Worm (Caenorhabditis elegans) whole organism, L4 larva: ENCODE measurements around the gene T12A7.10.
A peak's percentile ranks its signal among the peaks of the same experiment; 100 is the strongest.

ENCODE experiments used
- F26F4.8 ChIP-seq: fragments of 200-800 bp; sonication (Bioruptor generic); conservative IDR thresholded peaks from 2 replicates; pipeline ENCODE4 v1.3.6; 2022; ENCODE audit warnings: missing genetic modification characterization, missing compliant biosample characterization
- F44E2.7 ChIP-seq: fragments of 200-800 bp; sonication (Bioruptor generic); IDR thresholded peaks from 2 replicates; pipeline ENCODE4 v2.1.2; 2022; ENCODE audit warnings: missing genetic modification characterization, missing compliant biosample characterization
- F49E8.2 ChIP-seq: sonication (generic microtip); optimal IDR thresholded peaks from 2 replicates; lab custom pipeline; 2016; ENCODE audit warnings: missing compliant biosample characterization, mild to moderate bottlenecking, missing genetic modification characterization, borderline replicate concordance
- T26A8.4 ChIP-seq: fragments of 200-800 bp; sonication (Bioruptor generic); IDR thresholded peaks from 2 replicates; pipeline ENCODE4 v1.3.6; 2022; ENCODE audit warnings: missing genetic modification characterization, missing compliant biosample characterization
- ZK337.2 ChIP-seq: fragments of 200-800 bp; sonication (Bioruptor generic); IDR thresholded peaks from 2 replicates; pipeline ENCODE4 v1.3.6; 2022; ENCODE audit warnings: missing genetic modification reagents, missing genetic modification characterization, missing compliant biosample characterization
- aha-1 ChIP-seq: fragments of 150-350 bp; peaks from one replicate; lab custom pipeline; 2014; ENCODE audit warnings: missing biosample characterization, missing genetic modification characterization
- aly-2 ChIP-seq: sonication (generic microtip); optimal IDR thresholded peaks from 2 replicates; lab custom pipeline; 2018; ENCODE audit warnings: missing biosample characterization, missing genetic modification characterization
- ama-1 ChIP-seq: fragments of 150-350 bp; optimal IDR thresholded peaks from 2 replicates; lab custom pipeline; 2014; ENCODE audit warnings: inconsistent platforms, mixed read lengths
- arid-1 ChIP-seq: fragments of 200-800 bp; sonication (Bioruptor generic); conservative IDR thresholded peaks from 2 replicates; pipeline ENCODE4 v1.3.6; 2022; ENCODE audit warnings: missing genetic modification reagents, missing genetic modification characterization, missing compliant biosample characterization
- ceh-62 ChIP-seq: sonication (generic microtip); optimal IDR thresholded peaks from 2 replicates; lab custom pipeline; 2017; ENCODE audit warnings: missing biosample characterization, missing genetic modification characterization
- ctbp-1 ChIP-seq: fragments of 200-800 bp; sonication (Bioruptor generic); IDR thresholded peaks from 2 replicates; pipeline ENCODE4 v1.3.6; 2022; ENCODE audit warnings: missing genetic modification reagents, missing genetic modification characterization, missing compliant biosample characterization
- daf-12 ChIP-seq: fragments of 150-350 bp; optimal IDR thresholded peaks from 2 replicates; lab custom pipeline; 2014; ENCODE audit warnings: missing biosample characterization, missing genetic modification reagents, missing genetic modification characterization
- daf-16 ChIP-seq, 3 experiments: sonication (generic microtip); optimal IDR thresholded peaks; 2 replicates each; lab custom pipeline; 2016 to 2017; ENCODE audit warnings: missing genetic modification characterization in 3 of 3, missing genetic modification reagents in 3 of 3, mild to moderate bottlenecking in 2 of 3, missing compliant biosample characterization in 2 of 3, missing biosample characterization in 1 of 3, moderate library complexity in 1 of 3
- daf-8 ChIP-seq: fragments of 200-800 bp; sonication (Bioruptor generic); IDR thresholded peaks from 2 replicates; pipeline ENCODE4 v1.3.6; 2022; ENCODE audit warnings: missing genetic modification characterization, missing compliant biosample characterization
- dmd-8 ChIP-seq: fragments of 200-800 bp; sonication (Bioruptor generic); IDR thresholded peaks from 2 replicates; pipeline ENCODE4 v1.3.6; 2022; ENCODE audit warnings: missing genetic modification characterization, missing compliant biosample characterization
- duxl-1 ChIP-seq: sonication (generic microtip); optimal IDR thresholded peaks from 2 replicates; lab custom pipeline; 2016; ENCODE audit warnings: mild to moderate bottlenecking, missing genetic modification characterization, moderate library complexity, missing compliant biosample characterization; ENCODE audit not compliant: poor library complexity
- egl-27 ChIP-seq: sonication (generic microtip); optimal IDR thresholded peaks from 3 replicates; lab custom pipeline; 2017; ENCODE audit warnings: missing biosample characterization, missing genetic modification reagents, missing genetic modification characterization
- egl-43 ChIP-seq: fragments of 200-800 bp; sonication (Bioruptor generic); IDR thresholded peaks from 2 replicates; pipeline ENCODE4 v1.3.6; 2022; ENCODE audit warnings: missing genetic modification reagents, missing genetic modification characterization, missing compliant biosample characterization
- fkh-10 ChIP-seq: fragments of 150-350 bp; optimal IDR thresholded peaks from 2 replicates; lab custom pipeline; 2014; ENCODE audit warnings: missing biosample characterization, missing genetic modification reagents, missing genetic modification characterization
- hif-1 ChIP-seq, 2 experiments: sonication (generic microtip); optimal IDR thresholded peaks; 2 replicates each; lab custom pipeline; 2016 to 2017; ENCODE audit warnings: missing compliant biosample characterization in 2 of 2, missing genetic modification characterization in 2 of 2, missing genetic modification reagents in 2 of 2, missing genotype in 2 of 2, mild to moderate bottlenecking in 1 of 2
- hlh-11 ChIP-seq: fragments of 200-800 bp; sonication (Bioruptor generic); optimal IDR thresholded peaks from 2 replicates; lab custom pipeline; 2018; ENCODE audit warnings: mild to moderate bottlenecking, missing genetic modification characterization, missing compliant biosample characterization
- hlh-30 ChIP-seq: sonication (generic microtip); optimal IDR thresholded peaks from 2 replicates; lab custom pipeline; 2017; ENCODE audit warnings: antibody characterized with exemption, mild to moderate bottlenecking, missing genetic modification characterization, missing compliant biosample characterization; ENCODE audit not compliant: insufficient read depth
- lim-7 ChIP-seq: fragments of 200-800 bp; sonication (Bioruptor generic); IDR thresholded peaks from 2 replicates; pipeline ENCODE4 v1.3.6; 2022; ENCODE audit warnings: missing genetic modification characterization, missing compliant biosample characterization
- lin-1 ChIP-seq: fragments of 200-800 bp; sonication (Bioruptor generic); IDR thresholded peaks from 2 replicates; pipeline ENCODE4 v1.3.6; 2022; ENCODE audit warnings: missing genetic modification reagents, missing genetic modification characterization, missing compliant biosample characterization
- lin-15B ChIP-seq: fragments of 150-350 bp; sonication (generic microtip); optimal IDR thresholded peaks from 3 replicates; lab custom pipeline; 2014; ENCODE audit warnings: missing biosample characterization, missing genetic modification characterization
- lin-39 ChIP-seq: fragments of 150-350 bp; optimal IDR thresholded peaks from 2 replicates; lab custom pipeline; 2014; ENCODE audit warnings: missing biosample characterization, missing genetic modification reagents, missing genetic modification characterization
- lsy-2 ChIP-seq, 2 experiments: fragments of 150-350 bp in 1 of 2; sonication (generic microtip) in 1 of 2; optimal IDR thresholded peaks; 2 replicates each; lab custom pipeline; 2014 to 2017; ENCODE audit warnings: missing biosample characterization in 2 of 2, missing genetic modification characterization in 2 of 2
- nhr-10 ChIP-seq: fragments of 150-350 bp; optimal IDR thresholded peaks from 2 replicates; lab custom pipeline; 2014; ENCODE audit warnings: missing biosample characterization, missing genetic modification characterization
- nhr-102 ChIP-seq: sonication (generic microtip); optimal IDR thresholded peaks from 2 replicates; lab custom pipeline; 2016; ENCODE audit warnings: mild to moderate bottlenecking, missing genetic modification characterization, moderate library complexity, missing compliant biosample characterization
- nhr-11 ChIP-seq: fragments of 150-350 bp; optimal IDR thresholded peaks from 2 replicates; lab custom pipeline; 2014; ENCODE audit warnings: missing biosample characterization, missing genetic modification characterization
- nhr-111 ChIP-seq: fragments of 200-800 bp; sonication (Bioruptor generic); optimal IDR thresholded peaks from 2 replicates; lab custom pipeline; 2018; ENCODE audit warnings: mild to moderate bottlenecking, missing genetic modification characterization, missing compliant biosample characterization
- nhr-28 ChIP-seq: fragments of 150-350 bp; optimal IDR thresholded peaks from 2 replicates; lab custom pipeline; 2014; ENCODE audit warnings: missing biosample characterization, missing genetic modification characterization
- nhr-41 ChIP-seq: fragments of 200-800 bp; sonication (Bioruptor generic); IDR thresholded peaks from 2 replicates; pipeline ENCODE4 v1.3.6; 2022; ENCODE audit warnings: missing genetic modification reagents, missing genetic modification characterization, missing compliant biosample characterization
- pha-4 ChIP-seq, 2 experiments: fragments of 150-350 bp in 1 of 2; fragments of 200-800 bp in 1 of 2; sonication (Bioruptor generic) in 1 of 2; IDR thresholded peaks in 1 of 2; optimal IDR thresholded peaks in 1 of 2; 2 replicates each; pipeline versions ENCODE4 v1.3.6 to Lab custom; 2014 to 2022; ENCODE audit warnings: missing genetic modification characterization in 2 of 2, missing genetic modification reagents in 2 of 2, missing biosample characterization in 1 of 2, missing compliant biosample characterization in 1 of 2
- rbr-2 ChIP-seq: sonication (generic microtip); optimal IDR thresholded peaks from 2 replicates; lab custom pipeline; 2016; ENCODE audit warnings: missing genotype, missing genetic modification characterization, missing compliant biosample characterization
- spr-1 ChIP-seq: sonication (generic microtip); optimal IDR thresholded peaks from 2 replicates; lab custom pipeline; 2016; ENCODE audit warnings: mild to moderate bottlenecking, missing genetic modification characterization, missing compliant biosample characterization
- spr-3 ChIP-seq: fragments of 200-800 bp; sonication (Bioruptor generic); optimal IDR thresholded peaks from 2 replicates; lab custom pipeline; 2018; ENCODE audit warnings: mild to moderate bottlenecking, missing genetic modification characterization, missing compliant biosample characterization
- tra-1 ChIP-seq: fragments of 200-800 bp; sonication (Bioruptor generic); IDR thresholded peaks from 2 replicates; pipeline ENCODE4 v1.3.6; 2022; ENCODE audit warnings: missing genetic modification reagents, missing genetic modification characterization, missing compliant biosample characterization
- unc-39 ChIP-seq: sonication (generic microtip); optimal IDR thresholded peaks from 2 replicates; lab custom pipeline; 2017; ENCODE audit warnings: missing biosample characterization, missing genetic modification characterization
- unc-62 ChIP-seq, 3 experiments: fragments of 150-350 bp in 1 of 3; sonication (generic microtip); optimal IDR thresholded peaks in 2 of 3; peaks in 1 of 3; 1 replicate in 1 of 3; 2 replicates in 2 of 3; lab custom pipeline; 2014 to 2017; ENCODE audit warnings: missing biosample characterization in 3 of 3, missing genetic modification characterization in 3 of 3, missing genetic modification reagents in 3 of 3, missing genotype in 1 of 3
- zag-1 ChIP-seq: fragments of 150-350 bp; optimal IDR thresholded peaks from 2 replicates; lab custom pipeline; 2014; ENCODE audit warnings: missing biosample characterization, missing genetic modification characterization
- zfp-2 ChIP-seq: sonication (generic microtip); optimal IDR thresholded peaks from 2 replicates; lab custom pipeline; 2016; ENCODE audit warnings: mild to moderate bottlenecking, missing genetic modification characterization, missing compliant biosample characterization
- zip-11 ChIP-seq: fragments of 200-800 bp; sonication (Bioruptor generic); IDR thresholded peaks from 2 replicates; pipeline ENCODE4 v1.3.6; 2022; ENCODE audit warnings: missing genetic modification characterization, missing compliant biosample characterization

The T12A7.10 gene

ce11 chrIV:11755907-11756306 is 1.0 kb upstream of the T12A7.10 start, which contains the start of gene T12A7.9:
Gene T12A7.9 (minus strand): TSS chrIV:11756007.
- TF ChIP-seq ZK337.2 (GFP tag; lab: Robert Waterston, UW) (no peak), pha-4 (GFP tag; IDR thresholded peaks at IDR 0.05; lab: Robert Waterston, UW) (0 out of 2 replicates have a peak, but pooled peaks have one; percentile 8), pha-4 (tag; optimal IDR thresholded peaks at IDR 0.05; lab: Kevin White, UChicago) (no peak), lin-15B (tag; lab: Kevin White, UChicago) (no peak), daf-8 (no peak), nhr-111 (peak; percentile 7)

ce11 chrIV:11754328-11754727 is 575 bp downstream of the T12A7.10 start, which contains the start of gene scl-18:
Gene scl-18 (minus strand): TSS chrIV:11754428.
- TF ChIP-seq aha-1 (tag; lab: Kevin White, UChicago) (no peak), spr-1 (tag; lab: Kevin White, UChicago) (no peak)

- TF ChIP-seq daf-16 (GFP tag; optimal IDR thresholded peaks at IDR 0.05; lab: Kevin White, UChicago) (peak in 1 of 2 experiments; percentile 5), daf-16 (tag; optimal IDR thresholded peaks at IDR 0.05; lab: Kevin White, UChicago) (no peak), lin-39 (no peak), fkh-10 (GFP tag; lab: Kevin White, UChicago) (no peak), nhr-11 (tag; lab: Kevin White, UChicago) (peak; percentile 92), rbr-2 (tag; lab: Kevin White, UChicago) (no peak), lim-7 (GFP tag; lab: Robert Waterston, UW) (no peak), unc-62 (GFP tag; optimal IDR thresholded peaks at IDR 0.05 in 1 of 2; lab: Kevin White, UChicago) (peak in 1 of 2 experiments; percentile 57), unc-62 (tag; optimal IDR thresholded peaks at IDR 0.05; lab: Kevin White, UChicago) (no peak), hif-1 (tag; optimal IDR thresholded peaks at IDR 0.05; lab: Kevin White, UChicago) (peak in 1 of 2 experiments; percentile 5), T26A8.4 (GFP tag; lab: Robert Waterston, UW) (no peak), arid-1 (GFP tag; lab: Robert Waterston, UW) (no peak), hlh-30 (tag; lab: Kevin White, UChicago) (peak; percentile 3), nhr-28 (peak; percentile 6), hlh-11 (peak; percentile 32), duxl-1 (tag; lab: Kevin White, UChicago) (no peak), zag-1 (tag; lab: Kevin White, UChicago) (no peak), unc-39 (no peak), ceh-62 (no peak), lin-1 (no peak)
Measured at ce11 chrIV:11748852-11749251, 6.1 kb downstream of the T12A7.10 start, which contains the start of gene T12A7.6. Gene T12A7.6 (plus strand): TSS chrIV:11749220.

- no peak for TF ChIP-seq nhr-102
- TF ChIP-seq nhr-28: peak; percentile 30
Measured at ce11 chrIV:11745340-11745739, 9.6 kb downstream of the T12A7.10 start, which contains the start of gene gem-4. Gene gem-4 (plus strand): TSS chrIV:11745640.

- TF ChIP-seq egl-43: no peak
- TF ChIP-seq aly-2 (tag; lab: Kevin White, UChicago): no peak
- TF ChIP-seq dmd-8 (GFP tag; lab: Robert Waterston, UW): no peak
- no peak for TF ChIP-seq F26F4.8 (GFP tag; lab: Robert Waterston, UW)
- no peak for TF ChIP-seq spr-3 (GFP tag; lab: Kevin White, UChicago)
- no peak for TF ChIP-seq F44E2.7
- no peak for TF ChIP-seq hif-1 (tag; optimal IDR thresholded peaks at IDR 0.05; lab: Kevin White, UChicago)
- TF ChIP-seq daf-12 (tag; lab: Kevin White, UChicago): no peak
- TF ChIP-seq egl-27 (tag; lab: Kevin White, UChicago): no peak
- no peak for TF ChIP-seq nhr-10 (tag; lab: Kevin White, UChicago)
- peak; percentile 62 for TF ChIP-seq hlh-11
- TF ChIP-seq tra-1: no peak
- no peak for TF ChIP-seq zfp-2 (tag; lab: Kevin White, UChicago)
- TF ChIP-seq ctbp-1 (GFP tag; lab: Robert Waterston, UW): no peak
- TF ChIP-seq nhr-41: no peak
- TF ChIP-seq nhr-111: no peak
- no peak for TF ChIP-seq lsy-2 (tag; optimal IDR thresholded peaks at IDR 0.05; lab: Kevin White, UChicago)
- no peak for TF ChIP-seq ama-1 (lab: Kevin White, UChicago)
- no peak for TF ChIP-seq F49E8.2 (tag; lab: Kevin White, UChicago)
- no peak for TF ChIP-seq lim-7 (GFP tag; lab: Robert Waterston, UW)
- TF ChIP-seq zip-11: no peak
Measured at ce11 chrIV:11744287-11744686, 10.6 kb downstream of the T12A7.10 start.
